Worm (Caenorhabditis elegans): Measurements from ENCODE around the gene hyls-1.

DNA sequence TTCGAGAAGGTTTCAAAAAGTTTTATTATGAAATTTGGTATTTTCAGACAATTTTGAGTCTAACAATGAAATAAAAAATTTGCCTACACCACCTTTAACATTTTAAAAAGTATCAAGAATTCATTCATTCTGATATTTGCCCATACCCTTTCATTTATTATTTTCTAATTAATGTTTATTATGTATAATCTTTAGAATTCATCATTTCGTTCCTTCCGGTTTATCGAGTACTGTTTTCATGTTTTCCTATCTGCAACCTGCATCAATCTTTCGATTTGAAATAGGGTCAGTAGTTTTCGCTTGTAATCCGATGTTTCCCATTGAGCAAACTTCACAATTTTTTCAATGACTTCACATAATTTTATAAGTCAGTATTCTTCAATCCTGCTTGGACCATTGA lies 32.2 kb downstream of the hyls-1 start, which contains the start of gene C13A2.6:
- TF ChIP-seq ama-1 (optimal IDR thresholded peaks at IDR 0.05) = no peak
- no peak for TF ChIP-seq nhr-77 (tag; optimal IDR thresholded peaks at IDR 0.05)
- no peak for TF ChIP-seq elt-1 (tag; optimal IDR thresholded peaks at IDR 0.05)
- TF ChIP-seq skn-1 (tag; optimal IDR thresholded peaks at IDR 0.05) = no peak
- TF ChIP-seq F13H6.1 (tag; optimal IDR thresholded peaks at IDR 0.05) = no peak
- TF ChIP-seq lin-13 (GFP tag; optimal IDR thresholded peaks at IDR 0.05) = no peak
- no peak for TF ChIP-seq nhr-23 (tag; optimal IDR thresholded peaks at IDR 0.05)
